Worm (Caenorhabditis elegans) whole organism, L4 larva: ENCODE results near the gene EGAP2.1.
A peak's percentile ranks its signal among the peaks of the same experiment; 100 is the strongest.

ENCODE experiments used
- F26F4.8 ChIP-seq: fragments of 200-800 bp; sonication (Bioruptor generic); conservative IDR thresholded peaks from 2 replicates; pipeline ENCODE4 v1.3.6; 2022; ENCODE audit warnings: missing genetic modification characterization, missing compliant biosample characterization
- F37D6.2 ChIP-seq: sonication (generic microtip); optimal IDR thresholded peaks from 2 replicates; lab custom pipeline; 2016; ENCODE audit warnings: mild to moderate bottlenecking, missing genetic modification characterization, missing compliant biosample characterization
- R02D3.7 ChIP-seq: fragments of 150-350 bp; sonication (generic microtip); optimal IDR thresholded peaks from 3 replicates; lab custom pipeline; 2014; ENCODE audit warnings: missing biosample characterization, missing genetic modification characterization
- T20F7.1 ChIP-seq: fragments of 200-800 bp; sonication (Bioruptor generic); optimal IDR thresholded peaks from 2 replicates; lab custom pipeline; 2018; ENCODE audit warnings: mild to moderate bottlenecking, missing genetic modification characterization, missing compliant biosample characterization
- Y105C5A.15 ChIP-seq: fragments of 200-800 bp; sonication (Bioruptor generic); IDR thresholded peaks from 2 replicates; pipeline ENCODE4 v1.3.6; 2022; ENCODE audit warnings: missing genetic modification characterization, missing compliant biosample characterization
- Y75B8A.6 ChIP-seq: fragments of 200-800 bp; sonication (Bioruptor generic); IDR thresholded peaks from 2 replicates; pipeline ENCODE4 v1.3.6; 2022; ENCODE audit warnings: missing genetic modification reagents, missing genetic modification characterization, missing compliant biosample characterization
- ZK546.5 ChIP-seq, 2 experiments: sonication (generic microtip); optimal IDR thresholded peaks; 2 replicates each; lab custom pipeline; 2017; ENCODE audit warnings: missing biosample characterization in 2 of 2, missing genetic modification characterization in 2 of 2
- aha-1 ChIP-seq: fragments of 150-350 bp; peaks from one replicate; lab custom pipeline; 2014; ENCODE audit warnings: missing biosample characterization, missing genetic modification characterization
- ceh-32 ChIP-seq: sonication (generic microtip); optimal IDR thresholded peaks from 2 replicates; lab custom pipeline; 2016; ENCODE audit warnings: mild to moderate bottlenecking, missing genetic modification characterization, missing compliant biosample characterization; ENCODE audit not compliant: poor library complexity
- ceh-82 ChIP-seq: sonication (generic microtip); optimal IDR thresholded peaks from 2 replicates; lab custom pipeline; 2017; ENCODE audit warnings: missing biosample characterization, missing genetic modification characterization
- ces-1 ChIP-seq: fragments of 150-350 bp; sonication (generic microtip); optimal IDR thresholded peaks from 4 replicates; lab custom pipeline; 2014; ENCODE audit warnings: missing biosample characterization, missing genetic modification reagents, missing genetic modification characterization
- cey-2 ChIP-seq: sonication (generic microtip); optimal IDR thresholded peaks from 3 replicates; lab custom pipeline; 2017; ENCODE audit warnings: missing genetic modification characterization, mild to moderate bottlenecking, missing compliant biosample characterization, antibody characterized with exemption, borderline replicate concordance; ENCODE audit not compliant: insufficient read depth
- daf-12 ChIP-seq: fragments of 150-350 bp; optimal IDR thresholded peaks from 2 replicates; lab custom pipeline; 2014; ENCODE audit warnings: missing biosample characterization, missing genetic modification reagents, missing genetic modification characterization
- daf-19 ChIP-seq: fragments of 200-800 bp; sonication (Bioruptor generic); conservative IDR thresholded peaks from 2 replicates; pipeline ENCODE4 v1.3.6; 2022; ENCODE audit warnings: missing genetic modification characterization, missing compliant biosample characterization
- dmd-6 ChIP-seq: fragments of 200-800 bp; sonication (Bioruptor generic); IDR thresholded peaks from 2 replicates; pipeline ENCODE4 v1.3.6; 2022; ENCODE audit warnings: missing genetic modification reagents, missing genetic modification characterization, missing compliant biosample characterization
- dmd-9 ChIP-seq: fragments of 200-800 bp; sonication (Bioruptor generic); IDR thresholded peaks from 2 replicates; pipeline ENCODE4 v1.3.6; 2022; ENCODE audit warnings: missing genetic modification reagents, missing genetic modification characterization, missing compliant biosample characterization
- fkh-10 ChIP-seq: fragments of 150-350 bp; optimal IDR thresholded peaks from 2 replicates; lab custom pipeline; 2014; ENCODE audit warnings: missing biosample characterization, missing genetic modification reagents, missing genetic modification characterization
- fos-1 ChIP-seq: fragments of 150-350 bp; optimal IDR thresholded peaks from 2 replicates; lab custom pipeline; 2014; ENCODE audit warnings: missing biosample characterization, missing genetic modification characterization
- lin-1 ChIP-seq: fragments of 200-800 bp; sonication (Bioruptor generic); IDR thresholded peaks from 2 replicates; pipeline ENCODE4 v1.3.6; 2022; ENCODE audit warnings: missing genetic modification reagents, missing genetic modification characterization, missing compliant biosample characterization
- lin-15B ChIP-seq: fragments of 150-350 bp; sonication (generic microtip); optimal IDR thresholded peaks from 3 replicates; lab custom pipeline; 2014; ENCODE audit warnings: missing biosample characterization, missing genetic modification characterization
- lsy-2 ChIP-seq, 2 experiments: fragments of 150-350 bp in 1 of 2; sonication (generic microtip) in 1 of 2; optimal IDR thresholded peaks; 2 replicates each; lab custom pipeline; 2014 to 2017; ENCODE audit warnings: missing biosample characterization in 2 of 2, missing genetic modification characterization in 2 of 2
- mxl-2 ChIP-seq: fragments of 200-800 bp; sonication (Bioruptor generic); conservative IDR thresholded peaks from 2 replicates; pipeline ENCODE4 v1.3.6; 2022; ENCODE audit warnings: missing genetic modification reagents, missing genetic modification characterization, missing compliant biosample characterization
- mxl-3 ChIP-seq: fragments of 200-800 bp; sonication (Bioruptor generic); optimal IDR thresholded peaks from 2 replicates; lab custom pipeline; 2018; ENCODE audit warnings: mild to moderate bottlenecking, missing genetic modification characterization, missing compliant biosample characterization
- nhr-11 ChIP-seq: fragments of 150-350 bp; optimal IDR thresholded peaks from 2 replicates; lab custom pipeline; 2014; ENCODE audit warnings: missing biosample characterization, missing genetic modification characterization
- nhr-237 ChIP-seq: sonication (generic microtip); optimal IDR thresholded peaks from 2 replicates; lab custom pipeline; 2017; ENCODE audit warnings: missing biosample characterization, missing genetic modification characterization
- nhr-41 ChIP-seq: fragments of 200-800 bp; sonication (Bioruptor generic); IDR thresholded peaks from 2 replicates; pipeline ENCODE4 v1.3.6; 2022; ENCODE audit warnings: missing genetic modification reagents, missing genetic modification characterization, missing compliant biosample characterization
- nhr-42 ChIP-seq: fragments of 200-800 bp; sonication (Bioruptor generic); IDR thresholded peaks from 2 replicates; pipeline ENCODE4 v1.3.6; 2022; ENCODE audit warnings: missing genetic modification characterization, missing compliant biosample characterization
- nhr-48 ChIP-seq: sonication (generic microtip); optimal IDR thresholded peaks from 2 replicates; lab custom pipeline; 2016; ENCODE audit warnings: mild to moderate bottlenecking, missing genetic modification characterization, missing compliant biosample characterization
- nhr-6 ChIP-seq: fragments of 150-350 bp; optimal IDR thresholded peaks from 2 replicates; lab custom pipeline; 2014; ENCODE audit warnings: missing biosample characterization, missing genetic modification characterization
- nhr-76 ChIP-seq: fragments of 150-350 bp; optimal IDR thresholded peaks from 2 replicates; lab custom pipeline; 2014; ENCODE audit warnings: missing biosample characterization, missing genetic modification characterization
- pha-4 ChIP-seq, 2 experiments: fragments of 150-350 bp in 1 of 2; fragments of 200-800 bp in 1 of 2; sonication (Bioruptor generic) in 1 of 2; IDR thresholded peaks in 1 of 2; optimal IDR thresholded peaks in 1 of 2; 2 replicates each; pipeline versions ENCODE4 v1.3.6 to Lab custom; 2014 to 2022; ENCODE audit warnings: missing genetic modification characterization in 2 of 2, missing genetic modification reagents in 2 of 2, missing biosample characterization in 1 of 2, missing compliant biosample characterization in 1 of 2
- pqm-1 ChIP-seq: sonication (generic microtip); optimal IDR thresholded peaks from 2 replicates; lab custom pipeline; 2017; ENCODE audit warnings: missing biosample characterization, missing genetic modification characterization
- saeg-2 ChIP-seq: fragments of 200-800 bp; sonication (Bioruptor generic); IDR thresholded peaks from 2 replicates; pipeline ENCODE4 v1.3.6; 2022; ENCODE audit warnings: missing genetic modification reagents, missing genetic modification characterization, missing compliant biosample characterization
- snpc-1.2 ChIP-seq: fragments of 200-800 bp; sonication (Bioruptor generic); IDR thresholded peaks from 2 replicates; pipeline ENCODE4 v1.3.6; 2022; ENCODE audit warnings: missing genetic modification reagents, missing genetic modification characterization, missing compliant biosample characterization
- spr-1 ChIP-seq: sonication (generic microtip); optimal IDR thresholded peaks from 2 replicates; lab custom pipeline; 2016; ENCODE audit warnings: mild to moderate bottlenecking, missing genetic modification characterization, missing compliant biosample characterization
- unc-130 ChIP-seq: sonication (generic microtip); optimal IDR thresholded peaks from 2 replicates; lab custom pipeline; 2016; ENCODE audit warnings: missing genetic modification reagents, missing genetic modification characterization, missing compliant biosample characterization
- unc-39 ChIP-seq: sonication (generic microtip); optimal IDR thresholded peaks from 2 replicates; lab custom pipeline; 2017; ENCODE audit warnings: missing biosample characterization, missing genetic modification characterization
- unc-62 ChIP-seq, 3 experiments: fragments of 150-350 bp in 1 of 3; sonication (generic microtip); optimal IDR thresholded peaks in 2 of 3; peaks in 1 of 3; 1 replicate in 1 of 3; 2 replicates in 2 of 3; lab custom pipeline; 2014 to 2017; ENCODE audit warnings: missing biosample characterization in 3 of 3, missing genetic modification characterization in 3 of 3, missing genetic modification reagents in 3 of 3, missing genotype in 1 of 3
- zfp-2 ChIP-seq: sonication (generic microtip); optimal IDR thresholded peaks from 2 replicates; lab custom pipeline; 2016; ENCODE audit warnings: mild to moderate bottlenecking, missing genetic modification characterization, missing compliant biosample characterization
- zfp-3 ChIP-seq: fragments of 200-800 bp; sonication (Bioruptor generic); conservative IDR thresholded peaks from 2 replicates; pipeline ENCODE4 v1.3.6; 2022; ENCODE audit warnings: missing genetic modification reagents, missing genetic modification characterization, missing compliant biosample characterization

EGAP2.1 gene

DNA sequence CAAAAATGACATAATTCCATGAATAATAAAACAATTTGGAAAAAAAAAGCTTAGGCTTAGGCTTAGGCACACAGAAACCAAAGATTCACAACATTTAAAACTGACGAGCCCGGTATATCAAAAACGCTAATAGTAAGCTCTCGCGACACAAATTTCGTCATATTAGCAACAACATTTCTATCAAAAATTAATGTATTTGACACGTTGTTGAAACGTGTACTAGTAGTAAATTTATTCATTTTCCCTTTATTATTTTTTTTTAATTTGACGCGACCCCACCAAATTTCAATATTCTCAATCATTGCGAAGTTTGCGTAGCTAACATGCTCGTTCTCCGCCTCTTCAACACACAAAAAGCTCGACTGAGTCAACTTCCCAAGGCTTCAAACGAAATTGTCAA is 19.2 kb upstream of the EGAP2.1 start, which contains the start of gene C34F11.2:
C34F11.2 (plus strand) TSS at position 301 of the 400 bp plus-strand sequence.
- TF ChIP-seq lin-1, result no peak
- TF ChIP-seq aha-1 (tag; lab: Kevin White, UChicago), result peak; percentile 90
- TF ChIP-seq, all 104 proteins: peak for 1

DNA sequence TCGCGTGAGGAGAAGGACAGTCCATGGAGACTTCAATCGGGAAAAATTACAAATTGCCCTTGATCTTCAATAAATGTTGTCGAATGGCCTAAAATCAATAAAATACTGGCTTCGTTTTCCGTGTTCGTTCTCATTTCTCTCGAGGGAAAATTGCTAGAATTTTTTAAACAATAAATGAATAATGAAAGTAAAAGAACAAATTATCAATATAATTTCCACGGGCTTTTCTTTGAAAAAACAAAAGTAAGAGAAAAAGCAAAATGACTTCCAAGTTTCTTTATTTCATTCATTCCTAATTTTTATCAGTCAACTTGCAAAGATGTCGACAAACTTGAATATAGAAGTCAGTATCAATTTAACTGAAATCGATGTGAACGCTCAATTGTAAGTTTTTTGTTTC is 18.5 kb upstream of the EGAP2.1 start, which contains the start of gene C34F11.1:
C34F11.1 (plus strand) TSS at position 301 of the 400 bp plus-strand sequence.
- no peak for TF ChIP-seq spr-1
- TF ChIP-seq nhr-237 (tag; lab: Kevin White, UChicago), result no peak
- TF ChIP-seq saeg-2 (GFP tag; lab: Robert Waterston, UW), result no peak
- no peak for TF ChIP-seq daf-12 (tag; lab: Kevin White, UChicago)
- no peak for TF ChIP-seq fos-1
- no peak for TF ChIP-seq Y105C5A.15 (GFP tag; lab: Robert Waterston, UW)
- TF ChIP-seq nhr-41 (GFP tag; lab: Robert Waterston, UW), result no peak
- TF ChIP-seq T20F7.1 (GFP tag; lab: Kevin White, UChicago), result no peak
- TF ChIP-seq aha-1 (tag; lab: Kevin White, UChicago), result no peak
- TF ChIP-seq nhr-76 (tag; lab: Kevin White, UChicago), result no peak
- TF ChIP-seq F37D6.2 (tag; lab: Kevin White, UChicago), result no peak
- no peak for TF ChIP-seq ZK546.5 (tag; optimal IDR thresholded peaks at IDR 0.05; lab: Kevin White, UChicago)
- TF ChIP-seq lsy-2 (tag; optimal IDR thresholded peaks at IDR 0.05; lab: Kevin White, UChicago), result no peak
- TF ChIP-seq lin-15B (tag; lab: Kevin White, UChicago), result no peak
- TF ChIP-seq cey-2 (tag; lab: Kevin White, UChicago), result no peak
- no peak for TF ChIP-seq nhr-6 (tag; lab: Kevin White, UChicago)

DNA sequence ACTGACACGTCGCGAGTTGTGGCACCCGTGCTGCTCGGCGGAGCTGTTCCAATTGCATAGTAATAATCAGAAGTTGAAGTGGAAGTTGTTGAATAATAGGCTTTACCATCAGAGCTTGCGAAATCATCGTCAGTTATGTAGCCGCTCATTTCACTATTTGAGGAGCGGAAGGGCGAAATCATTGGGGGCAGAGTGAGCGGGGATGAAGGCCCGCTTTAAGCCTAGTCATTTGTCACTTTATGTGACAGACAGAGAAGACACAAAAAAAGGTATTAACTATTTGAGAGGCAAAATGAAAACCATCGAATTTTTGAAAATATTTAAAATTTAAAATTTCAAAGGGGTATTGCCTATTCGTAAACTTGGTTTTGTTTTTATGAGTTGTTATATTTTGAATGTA is 12.9 kb upstream of the EGAP2.1 start:
- no peak for TF ChIP-seq unc-39 (tag; lab: Kevin White, UChicago)
- TF ChIP-seq zfp-3 (GFP tag; lab: Robert Waterston, UW), result no peak
- no peak for TF ChIP-seq mxl-3 (GFP tag; lab: Kevin White, UChicago)
- TF ChIP-seq aha-1 (tag; lab: Kevin White, UChicago), result peak; percentile 39
- no peak for TF ChIP-seq Y75B8A.6 (GFP tag; lab: Robert Waterston, UW)
- no peak for TF ChIP-seq daf-19
- TF ChIP-seq pqm-1, result no peak
- TF ChIP-seq F26F4.8 (GFP tag; lab: Robert Waterston, UW), result no peak

DNA sequence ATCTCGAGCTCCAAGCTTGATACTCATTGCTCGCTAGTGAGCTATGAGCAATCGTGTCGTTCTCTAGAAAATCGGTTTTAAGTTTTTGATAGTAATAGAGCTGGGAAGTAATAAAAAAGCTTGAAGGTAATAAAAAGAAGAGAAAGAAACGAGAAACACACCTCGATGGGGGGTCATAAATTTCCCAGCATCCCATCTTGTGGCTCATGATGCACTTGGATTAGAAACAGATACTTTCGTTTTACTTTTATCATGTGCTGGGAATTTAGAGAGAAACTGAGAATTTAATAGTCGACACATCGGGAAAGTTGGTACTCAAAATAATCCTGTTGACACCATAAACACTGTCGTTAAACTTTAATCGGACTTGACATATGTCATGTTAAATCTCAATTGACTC is 10.6 kb upstream of the EGAP2.1 start:
- TF ChIP-seq nhr-48, result no peak
- TF ChIP-seq unc-62 (GFP tag; optimal IDR thresholded peaks at IDR 0.05 in 1 of 2; lab: Kevin White, UChicago), result peak in 1 of 2 experiments; percentile 58
- TF ChIP-seq unc-62 (tag; optimal IDR thresholded peaks at IDR 0.05; lab: Kevin White, UChicago), result no peak

DNA sequence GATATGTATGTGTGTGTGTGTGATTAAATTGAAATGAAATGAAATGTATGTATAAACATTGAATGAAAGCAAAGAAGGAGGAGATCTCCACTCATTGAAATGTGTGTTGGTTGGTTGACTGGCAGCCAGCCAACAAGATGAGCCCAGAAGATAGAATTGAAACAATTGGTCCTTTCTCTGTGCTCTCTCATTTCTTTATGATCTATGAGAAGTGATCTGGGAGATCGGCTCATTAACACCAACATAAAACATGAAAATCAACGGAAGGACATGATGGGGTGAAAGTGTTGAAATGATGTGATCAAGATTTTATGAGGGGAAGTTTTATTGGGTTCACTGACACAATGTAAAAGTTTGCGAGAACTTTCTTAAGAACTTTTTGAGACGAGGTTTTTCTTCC is 8.4 kb upstream of the EGAP2.1 start:
- TF ChIP-seq fkh-10 (no peak), nhr-11 (tag; lab: Kevin White, UChicago) (peak; percentile 9), dmd-6 (no peak), aha-1 (tag; lab: Kevin White, UChicago) (peak; percentile 46), mxl-2 (no peak)
- TF ChIP-seq, all 104 proteins: peak for 2

DNA sequence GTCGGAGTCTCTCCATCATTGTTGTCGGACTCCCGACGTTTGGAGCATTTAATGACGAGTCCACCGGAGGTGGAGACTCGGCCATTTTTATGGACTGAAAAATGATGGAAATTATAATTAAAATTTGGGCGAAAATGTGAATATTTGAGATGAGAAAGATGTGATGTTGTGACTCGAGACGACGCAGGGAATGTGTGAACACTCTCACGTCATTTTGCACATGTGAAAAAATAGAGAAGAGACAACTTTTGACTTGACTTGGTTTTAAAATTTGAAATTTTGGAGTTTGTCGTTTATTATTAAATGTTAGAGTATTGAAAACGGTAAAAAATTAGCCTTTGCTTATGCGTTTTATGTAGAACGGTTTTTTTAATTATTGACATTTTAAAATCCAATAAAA is 5.9 kb upstream of the EGAP2.1 start, which contains the start of gene dsh-1:
dsh-1 (minus strand) TSS at position 101 of the 400 bp plus-strand sequence.
- no peak for TF ChIP-seq pha-4 (GFP tag; IDR thresholded peaks at IDR 0.05; lab: Robert Waterston, UW)
- TF ChIP-seq pha-4 (tag; optimal IDR thresholded peaks at IDR 0.05; lab: Kevin White, UChicago), result no peak
- no peak for TF ChIP-seq R02D3.7 (tag; lab: Kevin White, UChicago)
- TF ChIP-seq nhr-42 (GFP tag; lab: Robert Waterston, UW), result no peak
- no peak for TF ChIP-seq Y105C5A.15 (GFP tag; lab: Robert Waterston, UW)
- no peak for TF ChIP-seq unc-130 (GFP tag; lab: Kevin White, UChicago)
- no peak for TF ChIP-seq fos-1
- TF ChIP-seq ceh-32 (tag; lab: Kevin White, UChicago), result no peak
- TF ChIP-seq dmd-9, result no peak
- TF ChIP-seq lin-1, result no peak
- no peak for TF ChIP-seq snpc-1.2 (GFP tag; lab: Robert Waterston, UW)
- no peak for TF ChIP-seq nhr-48
- TF ChIP-seq ceh-82 (tag; lab: Kevin White, UChicago), result no peak
- TF ChIP-seq zfp-2 (tag; lab: Kevin White, UChicago), result no peak
- no peak for TF ChIP-seq ces-1
- TF ChIP-seq cey-2 (tag; lab: Kevin White, UChicago), result no peak
